Worm (Caenorhabditis elegans) whole organism, young adult: Measurements from ENCODE around the gene F19C7.8.

Experiments
- B0035.1 ChIP-seq: sonication (generic microtip); optimal IDR thresholded peaks from 2 replicates; lab custom pipeline; 2016; ENCODE audit warnings: missing genetic modification characterization, mild to moderate bottlenecking, missing compliant biosample characterization, missing genotype, missing genetic modification reagents
- B0261.1 ChIP-seq: sonication (generic microtip); optimal IDR thresholded peaks from 2 replicates; lab custom pipeline; 2016; ENCODE audit warnings: mild to moderate bottlenecking, missing genetic modification characterization, moderate library complexity, missing compliant biosample characterization
- F10E7.11 ChIP-seq: sonication (generic microtip); optimal IDR thresholded peaks from 2 replicates; lab custom pipeline; 2017; ENCODE audit warnings: mild to moderate bottlenecking, missing genetic modification characterization, moderate library complexity, missing compliant biosample characterization
- F39B2.1 ChIP-seq: fragments of 200-800 bp; sonication (Bioruptor generic); IDR thresholded peaks from 2 replicates; pipeline ENCODE4 v1.3.6; 2022; ENCODE audit warnings: missing genetic modification reagents, missing genetic modification characterization, missing compliant biosample characterization
- F49E8.2 ChIP-seq: sonication (generic microtip); optimal IDR thresholded peaks from 3 replicates; lab custom pipeline; 2017; ENCODE audit warnings: missing genetic modification characterization, mild to moderate bottlenecking, missing compliant biosample characterization, antibody characterized with exemption, moderate library complexity; ENCODE audit not compliant: insufficient read depth
- K11D2.4 ChIP-seq: fragments of 200-800 bp; sonication (Bioruptor generic); IDR thresholded peaks from 2 replicates; pipeline ENCODE4 v1.3.6; 2022; ENCODE audit warnings: missing genetic modification reagents, missing genetic modification characterization, missing compliant biosample characterization
- K12H6.12 ChIP-seq: fragments of 200-800 bp; sonication (Bioruptor generic); optimal IDR thresholded peaks from 2 replicates; lab custom pipeline; 2018; ENCODE audit warnings: mild to moderate bottlenecking, missing genetic modification characterization, missing compliant biosample characterization
- T26A5.8 ChIP-seq: sonication (generic microtip); optimal IDR thresholded peaks from 2 replicates; lab custom pipeline; 2016; ENCODE audit warnings: missing genetic modification characterization, missing compliant biosample characterization
- Y53F4B.3 ChIP-seq: fragments of 200-800 bp; sonication (Bioruptor generic); IDR thresholded peaks from 2 replicates; pipeline ENCODE4 v1.3.6; 2022; ENCODE audit warnings: missing genetic modification reagents, missing genetic modification characterization, missing compliant biosample characterization
- Y53G8AR.9 ChIP-seq: fragments of 200-800 bp; sonication (Bioruptor generic); conservative IDR thresholded peaks from 2 replicates; pipeline ENCODE4 v1.3.6; 2022; ENCODE audit warnings: missing genetic modification reagents, missing genetic modification characterization, missing compliant biosample characterization
- Y56A3A.18 ChIP-seq: fragments of 200-800 bp; sonication (Bioruptor generic); IDR thresholded peaks from 2 replicates; pipeline ENCODE4 v1.3.6; 2022; ENCODE audit warnings: missing genetic modification reagents, missing genetic modification characterization, missing compliant biosample characterization
- Y67H2A.10 ChIP-seq: fragments of 200-800 bp; sonication (Bioruptor generic); conservative IDR thresholded peaks from 2 replicates; pipeline ENCODE4 v1.3.6; 2022; ENCODE audit warnings: missing genetic modification reagents, missing genetic modification characterization, missing compliant biosample characterization
- akir-1 ChIP-seq: fragments of 200-800 bp; sonication (Bioruptor generic); optimal IDR thresholded peaks from 2 replicates; lab custom pipeline; 2018; ENCODE audit warnings: mild to moderate bottlenecking, missing genetic modification characterization, moderate library complexity, missing compliant biosample characterization
- attf-3 ChIP-seq: fragments of 200-800 bp; sonication (Bioruptor generic); conservative IDR thresholded peaks from 2 replicates; pipeline ENCODE4 v1.3.6; 2022; ENCODE audit warnings: missing genetic modification reagents, missing genetic modification characterization, missing compliant biosample characterization
- bed-1 ChIP-seq: fragments of 200-800 bp; sonication (Bioruptor generic); IDR thresholded peaks from 2 replicates; pipeline ENCODE4 v1.3.6; 2022; ENCODE audit warnings: missing genetic modification reagents, missing genetic modification characterization, missing compliant biosample characterization
- ccch-3 ChIP-seq: fragments of 200-800 bp; sonication (Bioruptor generic); optimal IDR thresholded peaks from 2 replicates; lab custom pipeline; 2018; ENCODE audit warnings: mild to moderate bottlenecking, missing genetic modification characterization, missing compliant biosample characterization
- cebp-1 ChIP-seq, 2 experiments: fragments of 200-800 bp in 1 of 2; sonication (Bioruptor generic) in 1 of 2; sonication (generic microtip) in 1 of 2; IDR thresholded peaks in 1 of 2; optimal IDR thresholded peaks in 1 of 2; 2 replicates each; pipeline versions ENCODE4 v1.3.6 to Lab custom; 2017 to 2022; ENCODE audit warnings: missing compliant biosample characterization in 2 of 2, missing genetic modification characterization in 2 of 2, mild to moderate bottlenecking in 1 of 2, missing genetic modification reagents in 1 of 2, moderate library complexity in 1 of 2
- cebp-2 ChIP-seq: fragments of 200-800 bp; sonication (Bioruptor generic); IDR thresholded peaks from 2 replicates; pipeline ENCODE4 v1.3.6; 2022; ENCODE audit warnings: missing genetic modification characterization, missing compliant biosample characterization
- ceh-100 ChIP-seq: fragments of 200-800 bp; sonication (Bioruptor generic); IDR thresholded peaks from 2 replicates; pipeline ENCODE4 v1.3.6; 2022; ENCODE audit warnings: missing genetic modification reagents, missing genetic modification characterization, missing compliant biosample characterization
- chd-7 ChIP-seq: sonication (generic microtip); optimal IDR thresholded peaks from 2 replicates; lab custom pipeline; 2016; ENCODE audit warnings: mild to moderate bottlenecking, missing genetic modification characterization, moderate library complexity, missing compliant biosample characterization
- ekl-4 ChIP-seq: fragments of 200-800 bp; sonication (Bioruptor generic); IDR thresholded peaks from 2 replicates; pipeline ENCODE4 v1.3.6; 2022; ENCODE audit warnings: missing genetic modification reagents, missing genetic modification characterization, missing compliant biosample characterization
- gei-17 ChIP-seq: fragments of 200-800 bp; sonication (Bioruptor generic); optimal IDR thresholded peaks from 2 replicates; lab custom pipeline; 2018; ENCODE audit warnings: mild to moderate bottlenecking, missing genetic modification characterization, missing compliant biosample characterization
- hlh-26 ChIP-seq: fragments of 200-800 bp; sonication (Bioruptor generic); conservative IDR thresholded peaks from 2 replicates; pipeline ENCODE4 v1.3.6; 2022; ENCODE audit warnings: missing genetic modification reagents, missing genetic modification characterization, missing compliant biosample characterization
- hmg-1.2 ChIP-seq: fragments of 200-800 bp; sonication (Bioruptor generic); IDR thresholded peaks from 2 replicates; pipeline ENCODE4 v1.3.6; 2022; ENCODE audit warnings: missing genetic modification reagents, missing genetic modification characterization, missing compliant biosample characterization
- lag-1 ChIP-seq: fragments of 200-800 bp; sonication (Bioruptor generic); IDR thresholded peaks from 2 replicates; pipeline ENCODE4 v1.3.6; 2022; ENCODE audit warnings: missing genetic modification reagents, missing genetic modification characterization, missing compliant biosample characterization
- let-526 ChIP-seq: fragments of 200-800 bp; sonication (Bioruptor generic); IDR thresholded peaks from 2 replicates; pipeline ENCODE4 v1.3.6; 2022; ENCODE audit warnings: missing genetic modification reagents, missing genetic modification characterization, missing compliant biosample characterization
- lir-1 ChIP-seq: fragments of 200-800 bp; sonication (Bioruptor generic); conservative IDR thresholded peaks from 2 replicates; pipeline ENCODE4 v1.3.6; 2022; ENCODE audit warnings: missing genetic modification reagents, missing genetic modification characterization, missing compliant biosample characterization
- madf-10 ChIP-seq: sonication (generic microtip); optimal IDR thresholded peaks from 2 replicates; lab custom pipeline; 2016; ENCODE audit warnings: mild to moderate bottlenecking, missing genetic modification characterization, missing compliant biosample characterization
- mcd-1 ChIP-seq: fragments of 200-800 bp; sonication (Bioruptor generic); IDR thresholded peaks from 2 replicates; pipeline ENCODE4 v1.3.6; 2022; ENCODE audit warnings: missing genetic modification reagents, missing genetic modification characterization, missing compliant biosample characterization
- mes-4 ChIP-seq: sonication (generic microtip); optimal IDR thresholded peaks from 2 replicates; lab custom pipeline; 2016; ENCODE audit warnings: missing genotype, missing genetic modification characterization, missing compliant biosample characterization
- mxl-1 ChIP-seq: sonication (generic microtip); optimal IDR thresholded peaks from 2 replicates; lab custom pipeline; 2016; ENCODE audit warnings: missing genetic modification characterization, missing compliant biosample characterization
- nhr-27 ChIP-seq: fragments of 200-800 bp; sonication (Bioruptor generic); optimal IDR thresholded peaks from 2 replicates; lab custom pipeline; 2018; ENCODE audit warnings: mild to moderate bottlenecking, missing genetic modification characterization, moderate library complexity, missing compliant biosample characterization
- nhr-90 ChIP-seq: sonication (generic microtip); optimal IDR thresholded peaks from 2 replicates; lab custom pipeline; 2016; ENCODE audit warnings: missing genotype, mild to moderate bottlenecking, missing genetic modification characterization, missing compliant biosample characterization
- pbrm-1 ChIP-seq: fragments of 200-800 bp; sonication (Bioruptor generic); IDR thresholded peaks from 2 replicates; pipeline ENCODE4 v1.3.6; 2022; ENCODE audit warnings: missing genetic modification reagents, missing genetic modification characterization, missing compliant biosample characterization
- rec-8 ChIP-seq, 2 experiments: sonication (generic microtip); optimal IDR thresholded peaks; 2 replicates each; lab custom pipeline; 2016; ENCODE audit warnings: mild to moderate bottlenecking in 2 of 2, missing genetic modification characterization in 2 of 2, missing genetic modification reagents in 2 of 2, missing genotype in 2 of 2, missing biosample characterization in 1 of 2, missing compliant biosample characterization in 1 of 2, moderate library complexity in 1 of 2
- sdz-38 ChIP-seq: sonication (generic microtip); optimal IDR thresholded peaks from 2 replicates; lab custom pipeline; 2016; ENCODE audit warnings: missing genotype, missing genetic modification characterization, missing compliant biosample characterization
- sea-2 ChIP-seq: fragments of 200-800 bp; sonication (Bioruptor generic); IDR thresholded peaks from 2 replicates; pipeline ENCODE4 v1.3.6; 2022; ENCODE audit warnings: missing genetic modification characterization, missing compliant biosample characterization
- tlf-1 ChIP-seq: fragments of 200-800 bp; sonication (Bioruptor generic); optimal IDR thresholded peaks from 2 replicates; lab custom pipeline; 2018; ENCODE audit warnings: mild to moderate bottlenecking, missing genetic modification characterization, missing compliant biosample characterization
- xnd-1 ChIP-seq: sonication (generic microtip); optimal IDR thresholded peaks from 2 replicates; lab custom pipeline; 2016; ENCODE audit warnings: missing genotype, missing genetic modification reagents, missing genetic modification characterization, missing compliant biosample characterization
- ztf-22 ChIP-seq: fragments of 200-800 bp; sonication (Bioruptor generic); optimal IDR thresholded peaks from 2 replicates; lab custom pipeline; 2018; ENCODE audit warnings: mild to moderate bottlenecking, missing genetic modification characterization, moderate library complexity, missing compliant biosample characterization
- ztf-25 ChIP-seq: fragments of 200-800 bp; sonication (Bioruptor generic); IDR thresholded peaks from 2 replicates; pipeline ENCODE4 v1.3.6; 2022; ENCODE audit warnings: missing genetic modification reagents, missing genetic modification characterization, missing compliant biosample characterization

Gene F19C7.8

DNA sequence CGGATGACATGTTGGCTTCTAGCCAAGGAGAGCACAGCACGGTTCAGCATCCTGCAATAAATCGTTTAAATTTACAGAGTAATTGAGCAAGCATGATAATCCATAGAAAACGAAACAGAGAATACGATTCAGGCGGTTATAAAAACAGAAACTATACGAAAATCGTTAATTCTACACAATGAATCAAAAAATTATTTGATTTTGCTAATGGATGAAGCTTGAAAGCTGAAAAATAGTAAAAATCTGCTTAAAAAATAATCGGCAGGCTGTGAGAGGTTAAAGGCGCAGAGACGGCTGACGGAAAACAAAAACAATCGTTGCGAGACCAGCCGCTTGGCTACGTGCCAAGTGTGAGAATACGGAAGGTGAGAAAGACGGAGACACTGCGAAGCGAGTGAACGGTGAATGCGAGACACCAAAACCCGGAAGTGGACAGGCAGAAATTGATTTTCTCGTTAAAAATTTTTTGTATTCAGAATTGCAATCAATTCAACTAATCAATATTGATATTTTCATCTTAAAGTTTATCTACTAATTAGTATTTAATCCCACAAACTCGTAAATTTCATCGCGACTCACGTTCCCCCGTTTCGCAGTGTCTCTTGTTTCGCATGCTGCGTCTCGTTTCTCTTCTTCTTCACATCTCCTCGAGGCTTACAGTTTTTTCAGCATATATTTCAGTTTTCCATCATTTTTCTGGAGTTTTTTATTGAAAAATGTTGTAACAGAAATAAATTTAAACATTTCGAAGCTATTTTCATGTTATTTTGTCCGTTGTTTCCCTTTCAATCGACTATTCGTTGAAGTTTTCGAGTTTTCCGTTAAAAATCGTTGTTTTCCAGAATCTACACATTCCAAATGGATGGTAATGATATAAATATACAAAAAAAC, 22.5 kb upstream of the F19C7.8 start, which contains the start of the genes F29B9.11 and jmjd-1.2 (continued):
- TF ChIP-seq Y53G8AR.9 (peak; percentile 89), T26A5.8 (tag; lab: Kevin White, UChicago) (no peak), gei-17 (GFP tag; lab: Kevin White, UChicago) (peak; percentile 42), attf-3 (peak; percentile 73), xnd-1 (tag; lab: Kevin White, UChicago) (peak; percentile 50), K12H6.12 (tag; lab: Kevin White, UChicago) (peak; percentile 97), B0261.1 (tag; lab: Kevin White, UChicago) (peak; percentile 13), sdz-38 (tag; lab: Kevin White, UChicago) (no peak), ccch-3 (GFP tag; lab: Kevin White, UChicago) (no peak), Y56A3A.18 (GFP tag; lab: Robert Waterston, UW) (no peak), mes-4 (no peak), rec-8 (tag; optimal IDR thresholded peaks at IDR 0.05; lab: Kevin White, UChicago) (peak in 1 of 2 experiments; percentile 4), nhr-90 (tag; lab: Kevin White, UChicago) (peak; percentile 17), F39B2.1 (no peak), ztf-25 (GFP tag; lab: Robert Waterston, UW) (0 out of 2 replicates have a peak, but pooled peaks have one; percentile 30), cebp-2 (GFP tag; lab: Robert Waterston, UW) (no peak), F10E7.11 (tag; lab: Kevin White, UChicago) (no peak), akir-1 (GFP tag; lab: Kevin White, UChicago) (peak; percentile 85), nhr-27 (tag; lab: Kevin White, UChicago) (no peak), tlf-1 (GFP tag; lab: Kevin White, UChicago) (peak; percentile 86), Y67H2A.10 (0 out of 2 replicates have a peak, but pooled peaks have one; percentile 36), bed-1 (GFP tag; lab: Robert Waterston, UW) (no peak), hlh-26 (GFP tag; lab: Robert Waterston, UW) (no peak), madf-10 (tag; lab: Kevin White, UChicago) (peak; percentile 86), cebp-1 (GFP tag; IDR thresholded peaks at IDR 0.05; lab: Robert Waterston, UW) (peak; percentile 63; the same call in 1 of the 2 replicates), cebp-1 (tag; optimal IDR thresholded peaks at IDR 0.05; lab: Kevin White, UChicago) (peak; percentile 86), Y53F4B.3 (GFP tag; lab: Robert Waterston, UW) (no peak), ztf-22 (GFP tag; lab: Kevin White, UChicago) (no peak), let-526 (GFP tag; lab: Robert Waterston, UW) (peak; percentile 46; the same call in 1 of the 2 replicates), ekl-4 (GFP tag; lab: Robert Waterston, UW) (peak; percentile 79), B0035.1 (peak; percentile 63), F49E8.2 (peak; percentile 26), mxl-1 (tag; lab: Kevin White, UChicago) (no peak), ceh-100 (GFP tag; lab: Robert Waterston, UW) (peak; percentile 99), sea-2 (GFP tag; lab: Robert Waterston, UW) (0 out of 2 replicates have a peak, but pooled peaks have one; percentile 23), hmg-1.2 (GFP tag; lab: Robert Waterston, UW) (peak; percentile 73), pbrm-1 (peak; percentile 94), K11D2.4 (GFP tag; lab: Robert Waterston, UW) (peak; percentile 80; the same call in 1 of the 2 replicates), lir-1 (GFP tag; lab: Robert Waterston, UW) (peak; percentile 80), lag-1 (no peak), chd-7 (tag; lab: Kevin White, UChicago) (peak; percentile 68), mcd-1 (peak; percentile 90)
